Worm (Caenorhabditis elegans) whole organism, L2 larva: ENCODE results near the gene lhpp-1.

Source experiments
- C34F6.9 ChIP-seq: fragments of 150-350 bp; optimal IDR thresholded peaks from 2 replicates; lab custom pipeline; 2014; ENCODE audit warnings: missing biosample characterization, missing genetic modification characterization
- R02D3.7 ChIP-seq: fragments of 150-350 bp; optimal IDR thresholded peaks from 2 replicates; lab custom pipeline; 2014; ENCODE audit warnings: missing biosample characterization, missing genetic modification characterization
- ZK546.5 ChIP-seq: sonication (generic microtip); optimal IDR thresholded peaks from 2 replicates; lab custom pipeline; 2017; ENCODE audit warnings: missing biosample characterization, missing genetic modification characterization
- alr-1 ChIP-seq: fragments of 150-350 bp; optimal IDR thresholded peaks from 2 replicates; lab custom pipeline; 2014; ENCODE audit warnings: missing biosample characterization, missing genetic modification characterization
- ama-1 ChIP-seq: fragments of 150-350 bp; optimal IDR thresholded peaks from 2 replicates; lab custom pipeline; 2018; ENCODE audit warnings: inconsistent platforms
- blmp-1 ChIP-seq: sonication (generic microtip); optimal IDR thresholded peaks from 2 replicates; lab custom pipeline; 2017; ENCODE audit warnings: missing genetic modification characterization, mild to moderate bottlenecking, missing compliant biosample characterization, antibody characterized with exemption, moderate library complexity; ENCODE audit not compliant: insufficient read depth
- ceh-16 ChIP-seq: fragments of 150-350 bp; optimal IDR thresholded peaks from 2 replicates; lab custom pipeline; 2014; ENCODE audit warnings: missing biosample characterization, missing genetic modification characterization
- ceh-82 ChIP-seq: fragments of 150-350 bp; optimal IDR thresholded peaks from 2 replicates; lab custom pipeline; 2014; ENCODE audit warnings: missing biosample characterization, missing genetic modification characterization
- crh-2 ChIP-seq: sonication (generic microtip); optimal IDR thresholded peaks from 2 replicates; lab custom pipeline; 2017; ENCODE audit warnings: missing biosample characterization, missing genetic modification characterization
- dmd-4 ChIP-seq: sonication (generic microtip); optimal IDR thresholded peaks from 2 replicates; lab custom pipeline; 2017; ENCODE audit warnings: missing biosample characterization, missing genetic modification characterization
- elt-3 ChIP-seq: sonication (generic microtip); optimal IDR thresholded peaks from 2 replicates; lab custom pipeline; 2017; ENCODE audit warnings: missing biosample characterization, missing genetic modification characterization
- fos-1 ChIP-seq: fragments of 150-350 bp; optimal IDR thresholded peaks from 2 replicates; lab custom pipeline; 2014; ENCODE audit warnings: missing biosample characterization, missing genetic modification characterization
- gmeb-1 ChIP-seq: fragments of 150-350 bp; optimal IDR thresholded peaks from 2 replicates; lab custom pipeline; 2014; ENCODE audit warnings: missing biosample characterization, missing genetic modification characterization
- lsy-2 ChIP-seq, 2 experiments: fragments of 150-350 bp in 1 of 2; sonication (generic microtip) in 1 of 2; optimal IDR thresholded peaks; 2 replicates each; lab custom pipeline; 2014 to 2017; ENCODE audit warnings: missing biosample characterization in 2 of 2, missing genetic modification characterization in 2 of 2
- mab-5 ChIP-seq: fragments of 150-350 bp; optimal IDR thresholded peaks from 2 replicates; lab custom pipeline; 2014; ENCODE audit warnings: missing biosample characterization, missing genetic modification characterization
- mbf-1 ChIP-seq: sonication (generic microtip); optimal IDR thresholded peaks from 2 replicates; lab custom pipeline; 2017; ENCODE audit warnings: missing biosample characterization, missing genetic modification characterization
- mdl-1 ChIP-seq, 2 experiments: fragments of 150-350 bp in 1 of 2; sonication (generic microtip) in 1 of 2; optimal IDR thresholded peaks; 2 replicates each; lab custom pipeline; 2017; ENCODE audit warnings: missing biosample characterization in 2 of 2, missing genetic modification characterization in 2 of 2
- nhr-10 ChIP-seq: sonication (generic microtip); optimal IDR thresholded peaks from 2 replicates; lab custom pipeline; 2017; ENCODE audit warnings: missing biosample characterization, missing genetic modification characterization
- nhr-23 ChIP-seq: fragments of 150-350 bp; optimal IDR thresholded peaks from 2 replicates; lab custom pipeline; 2014; ENCODE audit warnings: missing biosample characterization, missing genetic modification reagents, missing genetic modification characterization
- nhr-25 ChIP-seq: fragments of 150-350 bp; sonication (generic microtip); optimal IDR thresholded peaks from 3 replicates; lab custom pipeline; 2014; ENCODE audit warnings: missing biosample characterization, missing genetic modification characterization
- nhr-6 ChIP-seq: fragments of 150-350 bp; optimal IDR thresholded peaks from 2 replicates; lab custom pipeline; 2014; ENCODE audit warnings: missing biosample characterization, missing genetic modification characterization
- nhr-77 ChIP-seq: fragments of 150-350 bp; optimal IDR thresholded peaks from 2 replicates; lab custom pipeline; 2014; ENCODE audit warnings: missing biosample characterization, missing genetic modification characterization
- peb-1 ChIP-seq: fragments of 150-350 bp; optimal IDR thresholded peaks from 2 replicates; lab custom pipeline; 2014; ENCODE audit warnings: missing biosample characterization, missing genetic modification characterization
- sem-4 ChIP-seq: fragments of 150-350 bp; optimal IDR thresholded peaks from 2 replicates; lab custom pipeline; 2014; ENCODE audit warnings: missing biosample characterization, missing genetic modification reagents, missing genetic modification characterization
- skn-1 ChIP-seq: sonication (generic microtip); optimal IDR thresholded peaks from 2 replicates; lab custom pipeline; 2017; ENCODE audit warnings: missing biosample characterization, missing genetic modification characterization
- sma-3 ChIP-seq: sonication (generic microtip); optimal IDR thresholded peaks from 2 replicates; lab custom pipeline; 2016; ENCODE audit warnings: missing genetic modification reagents, missing genetic modification characterization, missing compliant biosample characterization
- sma-9 ChIP-seq, 2 experiments: fragments of 150-350 bp in 1 of 2; sonication (generic microtip) in 1 of 2; optimal IDR thresholded peaks; 2 replicates each; lab custom pipeline; 2014 to 2016; ENCODE audit warnings: missing genetic modification characterization in 2 of 2, mild to moderate bottlenecking in 1 of 2, missing biosample characterization in 1 of 2, missing compliant biosample characterization in 1 of 2, missing genetic modification reagents in 1 of 2, moderate library complexity in 1 of 2
- snpc-4 ChIP-seq: fragments of 150-350 bp; optimal IDR thresholded peaks from 2 replicates; lab custom pipeline; 2014; ENCODE audit warnings: missing biosample characterization, missing genetic modification characterization
- unc-39 ChIP-seq: fragments of 150-350 bp; optimal IDR thresholded peaks from 2 replicates; lab custom pipeline; 2014; ENCODE audit warnings: missing biosample characterization, missing genetic modification characterization
- unc-55 ChIP-seq: fragments of 150-350 bp; sonication (generic microtip); optimal IDR thresholded peaks from 3 replicates; lab custom pipeline; 2014; ENCODE audit warnings: missing biosample characterization, missing genetic modification reagents, missing genetic modification characterization
- unc-62 ChIP-seq: fragments of 150-350 bp; optimal IDR thresholded peaks from 2 replicates; lab custom pipeline; 2014; ENCODE audit warnings: missing biosample characterization, missing genetic modification reagents, missing genetic modification characterization
- zag-1 ChIP-seq: fragments of 150-350 bp; optimal IDR thresholded peaks from 2 replicates; lab custom pipeline; 2014; ENCODE audit warnings: missing biosample characterization, missing genetic modification characterization
- ztf-4 ChIP-seq: fragments of 150-350 bp; optimal IDR thresholded peaks from 2 replicates; lab custom pipeline; 2014; ENCODE audit warnings: missing biosample characterization, missing genetic modification characterization

lhpp-1 gene

DNA sequence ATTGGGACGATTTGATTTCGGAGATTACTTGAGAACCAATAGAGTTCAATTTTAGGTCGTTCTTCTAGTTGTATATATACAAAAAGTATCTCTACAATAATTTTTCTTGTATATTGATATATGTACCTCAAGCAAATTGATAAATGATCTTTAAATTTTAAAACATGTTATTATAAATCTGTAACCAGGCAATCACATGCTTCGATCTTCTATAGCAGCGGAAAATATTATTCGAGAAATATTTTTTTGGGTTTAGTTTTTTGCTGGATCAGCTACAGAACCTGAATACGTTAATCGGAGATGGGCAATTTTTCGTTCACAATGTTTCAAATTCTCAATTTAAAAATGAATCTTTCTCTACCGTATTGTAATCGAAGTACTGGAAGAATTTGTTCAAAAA, 22.8 kb downstream of the lhpp-1 start, which contains the start of gene R07B7.12:
Gene R07B7.12 (plus strand): TSS at position 301 of the 400 bp plus-strand sequence.
- TF ChIP-seq nhr-6 (tag; lab: Kevin White, UChicago) (no peak), zag-1 (tag; lab: Kevin White, UChicago) (no peak), mab-5 (no peak), sma-3 (no peak), mdl-1 (tag; optimal IDR thresholded peaks at IDR 0.05; lab: Kevin White, UChicago) (no peak), ama-1 (no peak), nhr-23 (no peak), ZK546.5 (tag; lab: Kevin White, UChicago) (no peak), ceh-82 (tag; lab: Kevin White, UChicago) (no peak)

DNA sequence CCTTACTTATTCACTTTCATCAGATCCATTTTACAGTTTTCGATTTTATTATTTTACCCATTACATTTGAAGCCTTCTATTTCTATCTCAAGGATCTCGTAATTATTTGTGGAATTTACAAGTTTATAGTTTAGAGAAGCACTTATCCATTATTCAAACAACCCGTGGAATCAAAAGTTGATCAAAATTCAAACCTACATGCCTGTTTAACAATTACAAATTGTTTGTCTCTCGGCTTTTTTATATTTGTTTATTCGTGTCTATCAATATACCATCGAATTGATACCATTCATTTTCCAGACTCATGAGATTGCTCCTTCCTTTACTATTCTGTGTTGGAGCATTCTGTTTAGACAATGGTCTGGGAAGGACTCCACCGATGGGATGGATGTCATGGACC, 24.7 kb downstream of the lhpp-1 start, which contains the start of gene gana-1:
Gene gana-1 (plus strand): TSS at position 301 of the 400 bp plus-strand sequence.
- TF ChIP-seq nhr-10 (tag; lab: Kevin White, UChicago) (no peak), elt-3 (tag; lab: Kevin White, UChicago) (no peak), dmd-4 (tag; lab: Kevin White, UChicago) (no peak), mbf-1 (no peak), sem-4 (tag; lab: Kevin White, UChicago) (no peak)

DNA sequence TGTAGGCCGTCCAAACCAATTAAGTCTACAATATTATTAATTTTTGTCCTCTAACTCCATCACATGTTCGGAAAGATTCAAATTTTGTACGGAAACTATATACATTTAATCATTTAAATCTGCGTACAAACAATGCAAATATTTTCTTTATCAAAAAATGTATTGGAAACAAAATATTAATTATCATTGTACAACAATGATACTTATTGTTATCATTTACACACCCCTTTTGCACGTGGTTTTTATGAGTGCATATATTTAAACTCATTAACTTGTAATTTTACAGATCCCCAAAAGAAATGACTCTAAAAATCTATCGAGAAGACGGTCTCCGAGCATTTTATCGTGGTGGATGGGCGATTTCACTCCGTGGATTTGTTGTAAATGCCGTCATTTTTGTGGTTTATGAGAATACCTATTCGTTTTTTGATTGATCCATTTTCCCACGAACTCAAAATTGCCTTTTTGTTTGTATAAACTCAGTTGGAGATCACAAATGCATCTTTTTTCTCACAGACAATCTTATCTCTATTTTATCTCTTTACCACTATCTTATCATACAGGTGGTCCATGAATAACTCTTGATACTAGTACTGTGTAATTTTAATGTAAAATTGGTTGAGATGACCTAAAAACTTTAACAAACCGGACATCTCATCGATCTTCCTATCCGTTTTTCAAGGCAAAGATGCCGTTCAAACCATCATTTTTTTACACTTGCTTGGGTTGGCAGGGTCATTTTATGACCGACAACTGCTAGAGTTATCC, 25.6 kb downstream of the lhpp-1 start:
- no peak for TF ChIP-seq lsy-2 (tag; optimal IDR thresholded peaks at IDR 0.05; lab: Kevin White, UChicago)
- TF ChIP-seq unc-62 (GFP tag; lab: Kevin White, UChicago) = no peak
- peak; percentile 16 for TF ChIP-seq fos-1 (tag; lab: Kevin White, UChicago)
- no peak for TF ChIP-seq ztf-4 (tag; lab: Kevin White, UChicago)

DNA sequence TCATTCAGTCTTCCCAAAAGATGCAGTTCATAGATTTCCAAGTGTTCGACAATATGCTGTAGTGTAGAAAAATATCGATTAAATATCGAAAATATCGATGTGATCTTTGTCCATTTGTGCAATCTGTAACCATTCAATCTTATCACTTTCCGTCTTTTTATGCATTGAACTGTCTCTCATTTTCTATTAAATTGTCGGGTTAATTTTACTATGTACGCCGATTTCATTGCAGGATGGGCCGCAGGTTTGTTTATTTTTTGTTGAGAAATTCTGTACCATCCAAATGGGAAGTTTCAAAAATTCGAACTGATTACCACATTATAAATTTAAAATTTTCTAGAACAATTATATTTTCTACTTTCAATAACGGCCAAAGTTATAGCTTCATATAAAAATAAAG, 27.4 kb downstream of the lhpp-1 start, which contains the start of gene R07B7.8:
Gene R07B7.8 (minus strand): TSS at position 101 of the 400 bp plus-strand sequence.
- no peak for TF ChIP-seq peb-1 (tag; lab: Kevin White, UChicago)
- TF ChIP-seq, all 48 proteins: peak for 0

DNA sequence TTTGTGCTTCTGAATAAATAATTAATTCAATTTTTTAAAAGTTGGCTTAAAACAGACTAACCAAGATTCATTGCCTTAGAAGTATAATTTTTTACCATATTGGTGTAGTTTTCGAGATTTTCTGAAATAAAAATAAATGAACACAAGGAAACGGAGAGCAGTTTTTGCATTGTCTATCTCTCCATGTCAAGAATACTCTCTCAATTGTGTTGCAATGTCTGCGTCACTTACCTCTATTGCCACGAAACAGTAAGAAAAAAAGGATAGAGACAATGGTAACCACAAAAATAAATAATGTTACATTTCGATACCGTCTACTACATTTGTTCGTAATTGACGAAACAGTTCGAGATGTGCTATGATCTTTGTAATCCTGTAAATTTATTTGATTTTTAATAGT, 28.7 kb downstream of the lhpp-1 start, which contains the start of gene R07B7.10:
Gene R07B7.10 (plus strand): TSS at position 285 of the 400 bp plus-strand sequence.
- TF ChIP-seq C34F6.9 (tag; lab: Kevin White, UChicago) = no peak
- no peak for TF ChIP-seq unc-39 (tag; lab: Kevin White, UChicago)
- no peak for TF ChIP-seq snpc-4
- peak; percentile 0 for TF ChIP-seq sma-9 (GFP tag; optimal IDR thresholded peaks at IDR 0.05; lab: Kevin White, UChicago)
- TF ChIP-seq sma-9 (tag; optimal IDR thresholded peaks at IDR 0.05; lab: Kevin White, UChicago) = no peak
- TF ChIP-seq sma-3 = no peak
- no peak for TF ChIP-seq unc-55 (GFP tag; lab: Kevin White, UChicago)
- no peak for TF ChIP-seq ceh-16 (tag; lab: Kevin White, UChicago)
- TF ChIP-seq nhr-23 = no peak
- TF ChIP-seq mab-5 = no peak
- TF ChIP-seq skn-1 (tag; lab: Kevin White, UChicago) = no peak
- TF ChIP-seq fos-1 (tag; lab: Kevin White, UChicago) = no peak
- peak; percentile 12 for TF ChIP-seq crh-2 (tag; lab: Kevin White, UChicago)
- no peak for TF ChIP-seq elt-3 (tag; lab: Kevin White, UChicago)
- no peak for TF ChIP-seq gmeb-1 (tag; lab: Kevin White, UChicago)
- TF ChIP-seq R02D3.7 (tag; lab: Kevin White, UChicago) = no peak
- TF ChIP-seq, all 48 proteins: peak for 2

DNA sequence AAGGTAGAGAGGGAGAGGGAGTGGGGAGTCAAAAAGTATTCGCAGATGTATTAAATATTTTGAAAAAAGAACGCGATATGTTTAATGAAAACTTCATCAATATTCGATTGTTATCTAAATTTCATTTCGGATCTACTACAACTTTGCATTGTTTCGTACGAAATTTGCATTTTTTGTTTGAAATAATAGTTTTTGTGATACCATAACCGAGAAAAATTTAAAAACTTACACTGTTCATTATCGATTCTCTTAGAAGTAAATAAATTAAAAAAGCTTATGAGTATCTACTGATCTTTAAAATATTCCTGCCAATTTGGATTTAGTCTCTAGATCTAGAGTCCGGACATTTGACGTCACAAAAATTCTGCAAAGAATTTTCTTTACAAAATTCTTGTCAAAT, 31.3 kb downstream of the lhpp-1 start, which contains the start of gene R07B7.9:
Gene R07B7.9 (minus strand): TSS at position 101 of the 400 bp plus-strand sequence.
- TF ChIP-seq ZK546.5 (tag; lab: Kevin White, UChicago) (no peak), zag-1 (tag; lab: Kevin White, UChicago) (no peak), nhr-25 (tag; lab: Kevin White, UChicago) (no peak), C34F6.9 (tag; lab: Kevin White, UChicago) (no peak), alr-1 (tag; lab: Kevin White, UChicago) (no peak), fos-1 (tag; lab: Kevin White, UChicago) (no peak), ceh-82 (tag; lab: Kevin White, UChicago) (no peak), nhr-10 (tag; lab: Kevin White, UChicago) (no peak), blmp-1 (tag; lab: Kevin White, UChicago) (no peak), nhr-77 (no peak), elt-3 (tag; lab: Kevin White, UChicago) (no peak), dmd-4 (tag; lab: Kevin White, UChicago) (no peak)
